Fruit fly (Drosophila melanogaster): ENCODE measurements around the gene CSN8.

Gene CSN8

dm6 chr2L:8361204-8361952 is 3.3 kb upstream of the CSN8 start (continued):
- TF ChIP-seq Hr3 (GFP tag; optimal IDR thresholded peaks at IDR 0.05) (no peak), tup (GFP tag; optimal IDR thresholded peaks at IDR 0.05) (no peak), MBD-R2 (GFP tag; IDR thresholded peaks at IDR 0.05) (peak; percentile 20; the same call in 1 of the 2 replicates), CG10543 (GFP tag; optimal IDR thresholded peaks at IDR 0.05) (no peak), CG6813 (GFP tag; optimal IDR thresholded peaks at IDR 0.05) (no peak), Xbp1 (GFP tag; optimal IDR thresholded peaks at IDR 0.05) (peak; percentile 23), Hmx (GFP tag; optimal IDR thresholded peaks at IDR 0.05) (peak; percentile 19), maf-S (GFP tag; optimal IDR thresholded peaks at IDR 0.05) (no peak), Neu2 (GFP tag; optimal IDR thresholded peaks at IDR 0.05; ENCODE audit: borderline replicate concordance) (no peak), Lhr (GFP tag; optimal IDR thresholded peaks at IDR 0.05) (no peak), Mad (GFP tag; optimal IDR thresholded peaks at IDR 0.05) (no peak), B-H2 (GFP tag; optimal IDR thresholded peaks at IDR 0.05) (no peak), ttk (GFP tag; IDR thresholded peaks at IDR 0.05) (no peak), CG17186 (GFP tag; optimal IDR thresholded peaks at IDR 0.05) (no peak), cas (GFP tag; IDR thresholded peaks at IDR 0.05) (no peak), pho (GFP tag; optimal IDR thresholded peaks at IDR 0.05) (peak; percentile 15), CG30431 (GFP tag; optimal IDR thresholded peaks at IDR 0.05) (no peak), Camta (GFP tag; optimal IDR thresholded peaks at IDR 0.05) (no peak), lbe (GFP tag; optimal IDR thresholded peaks at IDR 0.05) (peak; percentile 26), so (GFP tag; IDR thresholded peaks at IDR 0.05) (no peak), dimm (GFP tag; IDR thresholded peaks at IDR 0.05) (no peak), Abd-B (GFP tag; optimal IDR thresholded peaks at IDR 0.05) (no peak), sqz (GFP tag; optimal IDR thresholded peaks at IDR 0.05) (no peak), CG31365 (tag; optimal IDR thresholded peaks at IDR 0.05) (no peak), corto (GFP tag; optimal IDR thresholded peaks at IDR 0.05) (no peak), CG10321 (GFP tag; IDR thresholded peaks at IDR 0.05) (no peak), Ravus (GFP tag; IDR thresholded peaks at IDR 0.05) (no peak), jumu (GFP tag; optimal IDR thresholded peaks at IDR 0.05) (no peak), Sox102F (GFP tag; optimal IDR thresholded peaks at IDR 0.05) (peak; percentile 20), mirr (GFP tag; optimal IDR thresholded peaks at IDR 0.05) (no peak), zfh2 (GFP tag; optimal IDR thresholded peaks at IDR 0.05) (peak; percentile 27), tgo (GFP tag; IDR thresholded peaks at IDR 0.05) (no peak), CG16815 (GFP tag; optimal IDR thresholded peaks at IDR 0.05) (peak; percentile 20), CG4424 (GFP tag; optimal IDR thresholded peaks at IDR 0.05) (peak; percentile 14), CG10431 (GFP tag; optimal IDR thresholded peaks at IDR 0.05) (no peak), CG12299 (tag; optimal IDR thresholded peaks at IDR 0.05) (peak; percentile 13), CG1602 (GFP tag; optimal IDR thresholded peaks at IDR 0.05) (peak; percentile 19), CG42726 (GFP tag; IDR thresholded peaks at IDR 0.05; ENCODE audit: partially characterized antibody) (no peak), fd64A (GFP tag; optimal IDR thresholded peaks at IDR 0.05) (peak; percentile 62), CG2129 (GFP tag; IDR thresholded peaks at IDR 0.05; ENCODE audit: partially characterized antibody) (no peak), CG13296 (GFP tag; optimal IDR thresholded peaks at IDR 0.05) (no peak), CG15514 (GFP tag; optimal IDR thresholded peaks at IDR 0.05) (no peak), MTF-1 (GFP tag; optimal IDR thresholded peaks at IDR 0.05; ENCODE audit: borderline replicate concordance) (no peak), CG6272 (GFP tag; IDR thresholded peaks at IDR 0.05) (no peak), CG4820 (GFP tag; optimal IDR thresholded peaks at IDR 0.05) (no peak), CG10209 (GFP tag; optimal IDR thresholded peaks at IDR 0.05) (peak; percentile 16), CrebB (tag; optimal IDR thresholded peaks at IDR 0.05) (no peak), CG14014 (GFP tag; IDR thresholded peaks at IDR 0.05) (no peak), fd96Cb (tag; optimal IDR thresholded peaks at IDR 0.05) (peak; percentile 27), Bteb2 (GFP tag; optimal IDR thresholded peaks at IDR 0.05) (no peak)

All from whole organism, embryonic.